Worm (Caenorhabditis elegans) whole organism, L2 larva: Measurements from ENCODE around the gene C14H10.2.

Experiments used
- F13H6.1 ChIP-seq: sonication (generic microtip); optimal IDR thresholded peaks from 2 replicates; lab custom pipeline; 2016; ENCODE audit warnings: missing genetic modification characterization, missing compliant biosample characterization
- aly-2 ChIP-seq: fragments of 150-350 bp; optimal IDR thresholded peaks from 2 replicates; lab custom pipeline; 2014; ENCODE audit warnings: missing biosample characterization, missing genetic modification characterization
- snpc-4 ChIP-seq: fragments of 150-350 bp; optimal IDR thresholded peaks from 2 replicates; lab custom pipeline; 2014; ENCODE audit warnings: missing biosample characterization, missing genetic modification characterization
- unc-39 ChIP-seq: fragments of 150-350 bp; optimal IDR thresholded peaks from 2 replicates; lab custom pipeline; 2014; ENCODE audit warnings: missing biosample characterization, missing genetic modification characterization
- unc-62 ChIP-seq: fragments of 150-350 bp; optimal IDR thresholded peaks from 2 replicates; lab custom pipeline; 2014; ENCODE audit warnings: missing biosample characterization, missing genetic modification reagents, missing genetic modification characterization
- ztf-11 ChIP-seq: sonication (generic microtip); optimal IDR thresholded peaks from 2 replicates; lab custom pipeline; 2017; ENCODE audit warnings: missing biosample characterization, missing genetic modification characterization

- TF ChIP-seq snpc-4 (tag; lab: Kevin White, UChicago) (no peak), ztf-11 (tag; lab: Kevin White, UChicago) (no peak), aly-2 (no peak), unc-62 (GFP tag; lab: Kevin White, UChicago) (no peak), F13H6.1 (tag; lab: Kevin White, UChicago) (no peak), unc-39 (tag; lab: Kevin White, UChicago) (no peak)
Observed at ce11 chrX:10245617-10246016, 7.1 kb downstream of the C14H10.2 start.
